In the genomic region with DNA sequence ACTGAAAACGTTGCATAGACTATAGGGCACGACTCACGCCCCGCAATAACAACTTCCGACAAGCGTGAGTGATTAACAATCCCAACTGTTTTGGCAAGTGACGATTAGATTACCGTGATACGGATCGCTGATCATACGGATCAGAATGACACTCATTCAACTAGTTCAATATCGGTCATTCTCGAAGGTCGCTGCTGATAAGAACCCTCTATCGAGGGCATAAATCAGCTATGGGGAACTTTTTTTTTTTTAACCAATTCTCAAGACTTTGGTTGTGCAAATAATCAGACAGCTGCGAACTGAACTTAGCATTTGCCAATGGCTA, we compare ENCODE assay signal across 2 fruit fly cellular contexts.
TF ChIP-seq lines count a peak whose summit lies in the region.

No protein-coding gene starts in this region.

- no peak for TF ChIP-seq CTCF in whole organism, embryonic (GFP tag; optimal IDR thresholded peaks at IDR 0.05; lab: Kevin White, UChicago)

TF ChIP-seq in whole organism, embryonic, 481 proteins besides CTCF, POLR2A, EP300 and RAD21:
- TF ChIP-seq Atf3 (GFP tag; optimal IDR thresholded peaks at IDR 0.05; lab: Kevin White, UChicago) (no peak), CG34376 (GFP tag; optimal IDR thresholded peaks at IDR 0.05; lab: Kevin White, UChicago) (peak; percentile 28), CG15269 (tag; optimal IDR thresholded peaks at IDR 0.05; lab: Kevin White, UChicago) (no peak), ftz-f1 (GFP tag; optimal IDR thresholded peaks at IDR 0.05; lab: Kevin White, UChicago) (peak; percentile 27), exex (tag; optimal IDR thresholded peaks at IDR 0.05; lab: Kevin White, UChicago) (peak; percentile 65), vnd (GFP tag; IDR thresholded peaks at IDR 0.05; lab: Robert Waterston, UW; ENCODE audit: partially characterized antibody) (0 out of 3 replicates have a peak, but pooled peaks have one; percentile 23), wor (GFP tag; IDR thresholded peaks at IDR 0.05; lab: Robert Waterston, UW) (no peak), klu (GFP tag; IDR thresholded peaks at IDR 0.05; lab: Robert Waterston, UW) (0 out of 2 replicates have a peak, but pooled peaks have one; percentile 4), CG7839 (tag; optimal IDR thresholded peaks at IDR 0.05; lab: Kevin White, UChicago) (no peak), Spps (tag; optimal IDR thresholded peaks at IDR 0.05; lab: Kevin White, UChicago) (no peak), sr (GFP tag; IDR thresholded peaks at IDR 0.05; lab: Robert Waterston, UW) (no peak), Adf1 (GFP tag; IDR thresholded peaks at IDR 0.05; lab: Robert Waterston, UW) (no peak), fru (optimal IDR thresholded peaks at IDR 0.05; lab: Kevin White, UChicago) (no peak), grn (GFP tag; optimal IDR thresholded peaks at IDR 0.05; lab: Kevin White, UChicago) (peak; percentile 92), sug (tag; optimal IDR thresholded peaks at IDR 0.05; lab: Kevin White, UChicago) (peak; percentile 40), hb (GFP tag; IDR thresholded peaks at IDR 0.05; lab: Robert Waterston, UW; ENCODE audit: partially characterized antibody) (no peak), CG8765 (GFP tag; IDR thresholded peaks at IDR 0.05; lab: Robert Waterston, UW) (no peak), seq (GFP tag; IDR thresholded peaks at IDR 0.05; lab: Robert Waterston, UW) (no peak; the same call in 1 of the 2 replicates)

TF ChIP-seq in whole organism, wandering third instar larva, 38 proteins besides CTCF, POLR2A, EP300 and RAD21:
- TF ChIP-seq CG32264 (GFP tag; optimal IDR thresholded peaks at IDR 0.05; lab: Kevin White, UChicago) (no peak), Rel (GFP tag; optimal IDR thresholded peaks at IDR 0.05; lab: Kevin White, UChicago) (no peak), Rel (tag; optimal IDR thresholded peaks at IDR 0.05; lab: Kevin White, UChicago) (peak; percentile 43)
